Fruit fly (Drosophila melanogaster) whole organism, embryonic: ENCODE results near the gene CG13369.

Experiments used
- BtbVII ChIP-seq: fragments of 200-800 bp; sonication (Bioruptor generic); optimal IDR thresholded peaks from 3 replicates; lab custom pipeline; 2017; ENCODE audit warnings: missing biosample characterization, mild to moderate bottlenecking, missing genetic modification characterization
- CG10274 ChIP-seq: fragments of 200-800 bp; sonication (Bioruptor generic); optimal IDR thresholded peaks from 3 replicates; lab custom pipeline; 2017; ENCODE audit warnings: missing biosample characterization, mild to moderate bottlenecking, missing genetic modification characterization
- CG10543 ChIP-seq: fragments of 200-800 bp; sonication (Bioruptor generic); optimal IDR thresholded peaks from 3 replicates; lab custom pipeline; 2017; ENCODE audit warnings: missing biosample characterization, mild to moderate bottlenecking, missing genetic modification characterization, moderate library complexity
- CG11696 ChIP-seq: fragments of 200-800 bp; sonication (Bioruptor generic); IDR thresholded peaks from 2 replicates; pipeline ENCODE4 v1.3.6; 2022; ENCODE audit warnings: missing biosample characterization, missing genetic modification characterization
- CG12659 ChIP-seq: fragments of 200-800 bp; sonication (Bioruptor generic); optimal IDR thresholded peaks from 3 replicates; lab custom pipeline; 2017; ENCODE audit warnings: mild to moderate bottlenecking, missing biosample characterization, missing genetic modification reagents, missing genetic modification characterization
- CG12744 ChIP-seq: fragments of 200-800 bp; sonication (Bioruptor generic); optimal IDR thresholded peaks from 2 replicates; lab custom pipeline; 2016; ENCODE audit warnings: missing biosample characterization, missing genetic modification characterization
- CG13123 ChIP-seq: fragments of 200-800 bp; sonication (Bioruptor generic); optimal IDR thresholded peaks from 2 replicates; lab custom pipeline; 2016; ENCODE audit warnings: missing biosample characterization, missing genetic modification characterization
- CG13287 ChIP-seq: fragments of 200-800 bp; sonication (Bioruptor generic); IDR thresholded peaks from 2 replicates; pipeline ENCODE4 v1.3.6; 2022; ENCODE audit warnings: missing biosample characterization, missing genetic modification characterization; ENCODE audit not compliant: partially characterized antibody
- CG14710 ChIP-seq: fragments of 200-800 bp; sonication (Bioruptor generic); optimal IDR thresholded peaks from 3 replicates; lab custom pipeline; 2019; ENCODE audit warnings: missing biosample characterization, mild to moderate bottlenecking, missing genetic modification characterization, moderate library complexity
- CG15514 ChIP-seq: fragments of 200-800 bp; sonication (Bioruptor generic); optimal IDR thresholded peaks from 3 replicates; lab custom pipeline; 2017; ENCODE audit warnings: missing biosample characterization, missing genetic modification characterization, mild to moderate bottlenecking, moderate library complexity, missing genetic modification reagents
- CG1603 ChIP-seq: fragments of 200-800 bp; sonication (Bioruptor generic); optimal IDR thresholded peaks from 2 replicates; lab custom pipeline; 2019; ENCODE audit warnings: missing biosample characterization, mild to moderate bottlenecking, missing genetic modification characterization, moderate library complexity
- CG2712 ChIP-seq: fragments of 200-800 bp; optimal IDR thresholded peaks from 3 replicates; lab custom pipeline; 2019; ENCODE audit warnings: missing biosample characterization, mild to moderate bottlenecking, missing genetic modification characterization, moderate library complexity
- CG5180 ChIP-seq: fragments of 200-800 bp; sonication (Bioruptor generic); optimal IDR thresholded peaks from 3 replicates; lab custom pipeline; 2017; ENCODE audit warnings: missing biosample characterization, missing genetic modification characterization, mild to moderate bottlenecking, moderate library complexity, missing genetic modification reagents
- CG8924 ChIP-seq: fragments of 200-800 bp; optimal IDR thresholded peaks from 3 replicates; lab custom pipeline; 2019; ENCODE audit warnings: missing biosample characterization, mild to moderate bottlenecking, missing genetic modification characterization, moderate library complexity
- CG9797 ChIP-seq: fragments of 200-800 bp; sonication (Bioruptor generic); optimal IDR thresholded peaks from 3 replicates; lab custom pipeline; 2018; ENCODE audit warnings: missing biosample characterization, mild to moderate bottlenecking, missing genetic modification characterization
- CG9817 ChIP-seq: fragments of 200-800 bp; sonication (Bioruptor generic); optimal IDR thresholded peaks from 2 replicates; lab custom pipeline; 2018; ENCODE audit warnings: missing biosample characterization, mild to moderate bottlenecking, missing genetic modification characterization, moderate library complexity
- CTCF ChIP-seq: fragments of 200-800 bp; sonication (Bioruptor generic); optimal IDR thresholded peaks from 2 replicates; lab custom pipeline; 2017; ENCODE audit warnings: missing biosample characterization, mild to moderate bottlenecking, missing genetic modification characterization, moderate library complexity
- Camta ChIP-seq: fragments of 200-800 bp; sonication (Bioruptor generic); optimal IDR thresholded peaks from 2 replicates; lab custom pipeline; 2016; ENCODE audit warnings: missing biosample characterization, missing genetic modification characterization
- Dref ChIP-seq: fragments of 200-800 bp; sonication (Bioruptor generic); IDR thresholded peaks from 2 replicates; pipeline ENCODE4 v1.3.6; 2022; ENCODE audit warnings: missing biosample characterization, missing genetic modification characterization
- Gug ChIP-seq: fragments of 200-800 bp; sonication (Bioruptor generic); IDR thresholded peaks from 4 replicates; pipeline ENCODE4 v1.3.6; 2022; ENCODE audit warnings: missing biosample characterization, missing genetic modification characterization
- NC2β ChIP-seq: fragments of 200-800 bp; sonication (Bioruptor generic); optimal IDR thresholded peaks from 2 replicates; lab custom pipeline; 2016; ENCODE audit warnings: missing biosample characterization, missing genetic modification characterization
- Oli ChIP-seq: fragments of 200-800 bp; sonication (Bioruptor generic); optimal IDR thresholded peaks from 2 replicates; lab custom pipeline; 2018; ENCODE audit warnings: missing biosample characterization, mild to moderate bottlenecking, missing genetic modification characterization, moderate library complexity
- Rfx ChIP-seq: fragments of 200-800 bp; sonication (Bioruptor generic); IDR thresholded peaks from 2 replicates; pipeline ENCODE4 v1.3.6; 2022; ENCODE audit warnings: missing biosample characterization, missing genetic modification characterization
- Spps ChIP-seq: fragments of 200-800 bp; sonication (Bioruptor generic); optimal IDR thresholded peaks from 2 replicates; lab custom pipeline; 2018; ENCODE audit warnings: missing biosample characterization, mild to moderate bottlenecking, missing genetic modification characterization
- bbx ChIP-seq: fragments of 200-800 bp; sonication (Bioruptor generic); IDR thresholded peaks from 2 replicates; pipeline ENCODE4 v1.3.6; 2022; ENCODE audit warnings: missing biosample characterization, missing genetic modification characterization; ENCODE audit not compliant: partially characterized antibody
- chn ChIP-seq: fragments of 200-800 bp; sonication (Bioruptor generic); optimal IDR thresholded peaks from 2 replicates; lab custom pipeline; 2016; ENCODE audit warnings: missing biosample characterization, missing genetic modification characterization
- crp ChIP-seq, 2 experiments: fragments of 200-800 bp; sonication (Bioruptor generic); optimal IDR thresholded peaks; 2 replicates in 1 of 2; 3 replicates in 1 of 2; lab custom pipeline; 2017; ENCODE audit warnings: missing biosample characterization in 2 of 2, missing genetic modification characterization in 2 of 2, mild to moderate bottlenecking in 1 of 2, moderate library complexity in 1 of 2
- disco-r ChIP-seq: fragments of 200-800 bp; sonication (Bioruptor generic); optimal IDR thresholded peaks from 2 replicates; lab custom pipeline; 2016; ENCODE audit warnings: missing biosample characterization, missing genetic modification characterization
- gcm ChIP-seq: fragments of 200-800 bp; sonication (Bioruptor generic); optimal IDR thresholded peaks from 2 replicates; lab custom pipeline; 2019; ENCODE audit warnings: missing biosample characterization, mild to moderate bottlenecking, missing genetic modification characterization, moderate library complexity
- gsb ChIP-seq: fragments of 200-800 bp; sonication (Bioruptor generic); IDR thresholded peaks from 2 replicates; pipeline ENCODE4 v1.3.6; 2022; ENCODE audit warnings: missing biosample characterization, missing genetic modification characterization
- h ChIP-seq: fragments of >200 bp; optimal IDR thresholded peaks from 2 replicates; lab custom pipeline; 2017
- her ChIP-seq: fragments of 200-800 bp; sonication (Bioruptor generic); optimal IDR thresholded peaks from 2 replicates; lab custom pipeline; 2016; ENCODE audit warnings: missing biosample characterization, missing genetic modification characterization
- ind ChIP-seq: fragments of 200-800 bp; sonication (Bioruptor generic); optimal IDR thresholded peaks from 3 replicates; lab custom pipeline; 2016; ENCODE audit warnings: missing biosample characterization, missing genetic modification characterization
- jumu ChIP-seq: fragments of 200-800 bp; sonication (Bioruptor generic); optimal IDR thresholded peaks from 3 replicates; lab custom pipeline; 2016; ENCODE audit warnings: missing biosample characterization, missing genetic modification characterization
- kay ChIP-seq: fragments of 200-800 bp; sonication (Bioruptor generic); optimal IDR thresholded peaks from 2 replicates; lab custom pipeline; 2016; ENCODE audit warnings: missing biosample characterization, missing genetic modification characterization
- lilli ChIP-seq: fragments of 200-800 bp; sonication (Bioruptor generic); optimal IDR thresholded peaks from 3 replicates; lab custom pipeline; 2016; ENCODE audit warnings: missing biosample characterization, missing genetic modification characterization
- luna ChIP-seq: fragments of 200-800 bp; sonication (Bioruptor generic); optimal IDR thresholded peaks from 2 replicates; lab custom pipeline; 2016; ENCODE audit warnings: missing biosample characterization, missing genetic modification characterization
- maf-S ChIP-seq: fragments of 200-800 bp; sonication (Bioruptor generic); optimal IDR thresholded peaks from 2 replicates; lab custom pipeline; 2016; ENCODE audit warnings: missing biosample characterization, missing genetic modification characterization
- nerfin-1 ChIP-seq: fragments of 200-800 bp; sonication (Bioruptor generic); optimal IDR thresholded peaks from 3 replicates; lab custom pipeline; 2019; ENCODE audit warnings: missing biosample characterization, mild to moderate bottlenecking, missing genetic modification characterization, moderate library complexity
- nerfin-2 ChIP-seq: fragments of 200-800 bp; sonication (Bioruptor generic); IDR thresholded peaks from 2 replicates; pipeline ENCODE4 v1.3.6; 2022; ENCODE audit warnings: missing biosample characterization, missing genetic modification characterization; ENCODE audit not compliant: partially characterized antibody
- p53 ChIP-seq: fragments of 200-800 bp; sonication (Bioruptor generic); optimal IDR thresholded peaks from 2 replicates; lab custom pipeline; 2016; ENCODE audit warnings: missing biosample characterization, missing genetic modification characterization
- ranshi ChIP-seq: fragments of 200-800 bp; sonication (Bioruptor generic); IDR thresholded peaks from 2 replicates; pipeline ENCODE4 v1.3.6; 2022; ENCODE audit warnings: missing biosample characterization, missing genetic modification characterization
- row ChIP-seq: fragments of 200-800 bp; sonication (Bioruptor generic); IDR thresholded peaks from 3 replicates; pipeline ENCODE4 v1.3.6; 2022; ENCODE audit warnings: missing biosample characterization, missing genetic modification characterization
- scrt ChIP-seq: fragments of 200-800 bp; sonication (Bioruptor generic); optimal IDR thresholded peaks from 2 replicates; lab custom pipeline; 2018; ENCODE audit warnings: missing biosample characterization, mild to moderate bottlenecking, missing genetic modification characterization, moderate library complexity
- sens ChIP-seq: fragments of 200-800 bp; sonication (Bioruptor generic); peaks from one replicate; lab custom pipeline; 2016; ENCODE audit warnings: missing biosample characterization, missing genetic modification characterization
- sens-2 ChIP-seq: fragments of 200-800 bp; sonication (Bioruptor generic); IDR thresholded peaks from 2 replicates; pipeline ENCODE4 v1.3.6; 2022; ENCODE audit warnings: missing biosample characterization, missing genetic modification characterization
- seq ChIP-seq: fragments of 200-800 bp; sonication (Bioruptor generic); IDR thresholded peaks from 2 replicates; pipeline ENCODE4 v1.3.6; 2022; ENCODE audit warnings: missing biosample characterization, missing genetic modification characterization
- sna ChIP-seq: fragments of 200-800 bp; sonication (Bioruptor generic); IDR thresholded peaks from 2 replicates; pipeline ENCODE4 v1.3.6; 2022; ENCODE audit warnings: missing biosample characterization, missing genetic modification characterization; ENCODE audit not compliant: partially characterized antibody
- stwl ChIP-seq: fragments of 200-800 bp; sonication (Bioruptor generic); optimal IDR thresholded peaks from 3 replicates; lab custom pipeline; 2018; ENCODE audit warnings: missing biosample characterization, mild to moderate bottlenecking, missing genetic modification characterization, moderate library complexity
- trh ChIP-seq: fragments of 200-800 bp; sonication (Bioruptor generic); optimal IDR thresholded peaks from 2 replicates; lab custom pipeline; 2016; ENCODE audit warnings: missing biosample characterization, missing genetic modification characterization
- unc-4 ChIP-seq: fragments of 200-800 bp; sonication (Bioruptor generic); IDR thresholded peaks from 2 replicates; pipeline ENCODE4 v1.3.6; 2022; ENCODE audit warnings: missing biosample characterization, missing genetic modification characterization; ENCODE audit not compliant: partially characterized antibody
- vnd ChIP-seq: fragments of 200-800 bp; sonication (Bioruptor generic); IDR thresholded peaks from 3 replicates; pipeline ENCODE4 v1.3.6; 2022; ENCODE audit warnings: missing biosample characterization, missing genetic modification characterization; ENCODE audit not compliant: partially characterized antibody

CG13369 gene

dm6 chrX:617477-617795, 5.8 kb upstream of the CG13369 start (continued):
- TF ChIP-seq Rfx (GFP tag; lab: Robert Waterston, UW) (peak; percentile 50), chn (peak; percentile 1), crp (GFP tag; optimal IDR thresholded peaks at IDR 0.05; lab: Kevin White, UChicago) (no peak), Gug (GFP tag; lab: Robert Waterston, UW) (no peak), sens-2 (no peak), CG11696 (GFP tag; lab: Robert Waterston, UW) (no peak), nerfin-1 (no peak), p53 (peak; percentile 3), CG13123 (GFP tag; lab: Kevin White, UChicago) (no peak), lilli (GFP tag; lab: Kevin White, UChicago) (peak; percentile 42), vnd (GFP tag; lab: Robert Waterston, UW) (peak; percentile 91), seq (GFP tag; lab: Robert Waterston, UW) (no peak), sens (GFP tag; lab: Kevin White, UChicago) (peak; percentile 58), nerfin-2 (peak; percentile 42; the same call in 1 of the 2 replicates), jumu (no peak), her (GFP tag; lab: Kevin White, UChicago) (peak; percentile 23), CG13287 (GFP tag; lab: Robert Waterston, UW) (peak; percentile 81), Oli (no peak), h (lab: Kevin White, UChicago) (no peak), Camta (GFP tag; lab: Kevin White, UChicago) (no peak), BtbVII (GFP tag; lab: Kevin White, UChicago) (no peak), CG14710 (peak; percentile 19), luna (GFP tag; lab: Kevin White, UChicago) (no peak), CG12659 (GFP tag; lab: Kevin White, UChicago) (peak; percentile 16), ind (no peak), gcm (GFP tag; lab: Kevin White, UChicago) (no peak), kay (no peak), scrt (GFP tag; lab: Kevin White, UChicago) (peak; percentile 30), CG1603 (tag; lab: Kevin White, UChicago) (peak; percentile 70), CG10274 (GFP tag; lab: Kevin White, UChicago) (no peak), CTCF (GFP tag; lab: Kevin White, UChicago) (peak; percentile 52), row (GFP tag; lab: Robert Waterston, UW) (0 out of 3 replicates have a peak, but pooled peaks have one; percentile 8), CG15514 (GFP tag; lab: Kevin White, UChicago) (peak; percentile 89), CG9797 (GFP tag; lab: Kevin White, UChicago) (peak; percentile 38), stwl (tag; lab: Kevin White, UChicago) (peak; percentile 45), CG10543 (GFP tag; lab: Kevin White, UChicago) (no peak), CG9817 (tag; lab: Kevin White, UChicago) (no peak), ranshi (GFP tag; lab: Robert Waterston, UW) (no peak), bbx (GFP tag; lab: Robert Waterston, UW) (peak; percentile 88), unc-4 (GFP tag; lab: Robert Waterston, UW) (peak; percentile 77), CG8924 (tag; lab: Kevin White, UChicago) (no peak), CG12744 (GFP tag; lab: Kevin White, UChicago) (no peak), gsb (GFP tag; lab: Robert Waterston, UW) (no peak), CG2712 (peak; percentile 5), NC2β (GFP tag; lab: Kevin White, UChicago) (no peak), maf-S (no peak), sna (GFP tag; lab: Robert Waterston, UW) (peak; percentile 65), trh (GFP tag; lab: Kevin White, UChicago) (no peak), disco-r (GFP tag; lab: Kevin White, UChicago) (no peak), CG5180 (GFP tag; lab: Kevin White, UChicago) (no peak), Spps (no peak), Dref (GFP tag; lab: Robert Waterston, UW) (peak; percentile 85)
